Fruit fly (Drosophila melanogaster) whole organism, pupa: ENCODE measurements around the gene CG15210.

Experiments
- CG13204 ChIP-seq: fragments of 200-800 bp; sonication (Bioruptor generic); optimal IDR thresholded peaks from 2 replicates; lab custom pipeline; 2018; ENCODE audit warnings: missing biosample characterization, mild to moderate bottlenecking, missing genetic modification characterization, moderate library complexity
- CG14655 ChIP-seq: fragments of 200-800 bp; sonication (Bioruptor generic); optimal IDR thresholded peaks from 3 replicates; lab custom pipeline; 2017; ENCODE audit warnings: mild to moderate bottlenecking, missing biosample characterization, missing genetic modification reagents, missing genetic modification characterization
- CG15710 ChIP-seq: fragments of 200-800 bp; sonication (Bioruptor generic); optimal IDR thresholded peaks from 2 replicates; lab custom pipeline; 2018; ENCODE audit warnings: missing biosample characterization, mild to moderate bottlenecking, missing genetic modification characterization, moderate library complexity
- CG34367 ChIP-seq: fragments of 200-800 bp; sonication (Bioruptor generic); optimal IDR thresholded peaks from 2 replicates; lab custom pipeline; 2018; ENCODE audit warnings: missing biosample characterization, mild to moderate bottlenecking, missing genetic modification characterization
- CG8301 ChIP-seq: fragments of 200-800 bp; sonication (Bioruptor generic); optimal IDR thresholded peaks from 2 replicates; lab custom pipeline; 2018; ENCODE audit warnings: missing biosample characterization, mild to moderate bottlenecking, missing genetic modification characterization
- D1 ChIP-seq: fragments of 200-800 bp; sonication (Bioruptor generic); optimal IDR thresholded peaks from 2 replicates; lab custom pipeline; 2018; ENCODE audit warnings: missing biosample characterization, mild to moderate bottlenecking, missing genetic modification characterization, moderate library complexity
- EcR ChIP-seq: fragments of 200-800 bp; sonication (Bioruptor generic); optimal IDR thresholded peaks from 3 replicates; lab custom pipeline; 2019; ENCODE audit warnings: missing biosample characterization, missing genetic modification characterization, mild to moderate bottlenecking, moderate library complexity, missing genetic modification reagents
- Ets98B ChIP-seq: fragments of 200-800 bp; sonication (Bioruptor generic); IDR thresholded peaks from 2 replicates; pipeline ENCODE4 v1.3.6; 2022; ENCODE audit warnings: missing biosample characterization, missing genetic modification characterization
- Snoo ChIP-seq: fragments of 200-800 bp; sonication (Bioruptor generic); optimal IDR thresholded peaks from 3 replicates; lab custom pipeline; 2017; ENCODE audit warnings: missing biosample characterization, mild to moderate bottlenecking, missing genetic modification characterization, inconsistent platforms
- fd96Ca ChIP-seq: fragments of 200-800 bp; sonication (Bioruptor generic); IDR thresholded peaks from 3 replicates; pipeline ENCODE4 v1.3.6; 2022; ENCODE audit warnings: missing biosample characterization, missing genetic modification characterization
- gl ChIP-seq: fragments of 200-800 bp; sonication (Bioruptor generic); optimal IDR thresholded peaks from 2 replicates; lab custom pipeline; 2018; ENCODE audit warnings: missing biosample characterization, mild to moderate bottlenecking, missing genetic modification characterization

- no peak for TF ChIP-seq CG34367 (tag; lab: Kevin White, UChicago)
- TF ChIP-seq Snoo (tag; lab: Kevin White, UChicago) = no peak
- no peak for TF ChIP-seq CG15710 (tag; lab: Kevin White, UChicago)
- TF ChIP-seq EcR (GFP tag; lab: Kevin White, UChicago) = no peak
- TF ChIP-seq D1 (tag; lab: Kevin White, UChicago) = no peak
- TF ChIP-seq fd96Ca = no peak
- no peak for TF ChIP-seq gl
- no peak for TF ChIP-seq CG13204 (GFP tag; lab: Kevin White, UChicago)
- TF ChIP-seq CG14655 (GFP tag; lab: Kevin White, UChicago) = no peak
- TF ChIP-seq Ets98B (GFP tag; lab: Robert Waterston, UW) = no peak
- no peak for TF ChIP-seq CG8301 (tag; lab: Kevin White, UChicago)
Observed at dm6 chrX:10867692-10868091, 28.7 kb downstream of the CG15210 start.
